Fruit fly (Drosophila melanogaster) whole organism, embryonic: Measurements from ENCODE around the gene Grip75.

Source experiments
- Atf3 ChIP-seq: fragments of 200-800 bp; sonication (Bioruptor generic); optimal IDR thresholded peaks from 3 replicates; lab custom pipeline; 2016; ENCODE audit warnings: missing biosample characterization, missing genetic modification characterization
- Atf6 ChIP-seq: fragments of 200-800 bp; sonication (Bioruptor generic); IDR thresholded peaks from 2 replicates; pipeline ENCODE4 v1.3.6; 2022; ENCODE audit warnings: missing biosample characterization, missing genetic modification characterization
- CG12104 ChIP-seq: fragments of 200-800 bp; sonication (Bioruptor generic); optimal IDR thresholded peaks from 3 replicates; lab custom pipeline; 2016; ENCODE audit warnings: missing biosample characterization, missing genetic modification characterization
- CG12155 ChIP-seq: fragments of 200-800 bp; sonication (Bioruptor generic); optimal IDR thresholded peaks from 3 replicates; lab custom pipeline; 2016; ENCODE audit warnings: missing biosample characterization, missing genetic modification characterization
- CG1233 ChIP-seq: fragments of 200-800 bp; sonication (Bioruptor generic); optimal IDR thresholded peaks from 4 replicates; lab custom pipeline; 2018; ENCODE audit warnings: missing biosample characterization, mild to moderate bottlenecking, missing genetic modification characterization
- CG12391 ChIP-seq: fragments of 200-800 bp; sonication (Bioruptor generic); optimal IDR thresholded peaks from 3 replicates; lab custom pipeline; 2018; ENCODE audit warnings: missing biosample characterization, mild to moderate bottlenecking, missing genetic modification characterization, moderate library complexity
- CG14014 ChIP-seq: fragments of 200-800 bp; sonication (Bioruptor generic); IDR thresholded peaks from 2 replicates; pipeline ENCODE4 v1.3.6; 2022; ENCODE audit warnings: missing biosample characterization, missing genetic modification characterization
- CG14710 ChIP-seq: fragments of 200-800 bp; sonication (Bioruptor generic); optimal IDR thresholded peaks from 3 replicates; lab custom pipeline; 2019; ENCODE audit warnings: missing biosample characterization, mild to moderate bottlenecking, missing genetic modification characterization, moderate library complexity
- CG15514 ChIP-seq: fragments of 200-800 bp; sonication (Bioruptor generic); optimal IDR thresholded peaks from 3 replicates; lab custom pipeline; 2017; ENCODE audit warnings: missing biosample characterization, missing genetic modification characterization, mild to moderate bottlenecking, moderate library complexity, missing genetic modification reagents
- CG16815 ChIP-seq: fragments of 200-800 bp; sonication (Bioruptor generic); optimal IDR thresholded peaks from 3 replicates; lab custom pipeline; 2017; ENCODE audit warnings: missing biosample characterization, mild to moderate bottlenecking, missing genetic modification characterization
- CG17186 ChIP-seq: fragments of 200-800 bp; sonication (Bioruptor generic); optimal IDR thresholded peaks from 3 replicates; lab custom pipeline; 2017; ENCODE audit warnings: missing biosample characterization, missing genetic modification reagents, missing genetic modification characterization
- CG17829 ChIP-seq: fragments of 200-800 bp; optimal IDR thresholded peaks from 2 replicates; lab custom pipeline; 2019; ENCODE audit warnings: missing biosample characterization, mild to moderate bottlenecking, missing genetic modification characterization, moderate library complexity
- CG18262 ChIP-seq: fragments of 200-800 bp; optimal IDR thresholded peaks from 3 replicates; lab custom pipeline; 2019; ENCODE audit warnings: missing biosample characterization, mild to moderate bottlenecking, missing genetic modification characterization, moderate library complexity
- CG2129 ChIP-seq: fragments of 200-800 bp; sonication (Bioruptor generic); IDR thresholded peaks from 2 replicates; pipeline ENCODE4 v1.3.6; 2022; ENCODE audit warnings: missing biosample characterization, missing genetic modification characterization; ENCODE audit not compliant: partially characterized antibody
- CG2202 ChIP-seq: fragments of 200-800 bp; sonication (Bioruptor generic); optimal IDR thresholded peaks from 2 replicates; lab custom pipeline; 2018; ENCODE audit warnings: missing biosample characterization, mild to moderate bottlenecking, missing genetic modification characterization
- CG30020 ChIP-seq: fragments of 200-800 bp; optimal IDR thresholded peaks from 2 replicates; lab custom pipeline; 2019; ENCODE audit warnings: missing biosample characterization, mild to moderate bottlenecking, missing genetic modification characterization, moderate library complexity
- CG42726 ChIP-seq: fragments of 200-800 bp; sonication (Bioruptor generic); IDR thresholded peaks from 2 replicates; pipeline ENCODE4 v1.3.6; 2022; ENCODE audit warnings: missing biosample characterization, missing genetic modification characterization; ENCODE audit not compliant: partially characterized antibody
- CG4360 ChIP-seq: fragments of 200-800 bp; sonication (Bioruptor generic); IDR thresholded peaks from 2 replicates; pipeline ENCODE4 v1.3.6; 2022; ENCODE audit warnings: missing biosample characterization, missing genetic modification characterization
- CG4820 ChIP-seq: fragments of 200-800 bp; sonication (Bioruptor generic); optimal IDR thresholded peaks from 3 replicates; lab custom pipeline; 2016; ENCODE audit warnings: missing biosample characterization, missing genetic modification characterization
- CG8281 ChIP-seq: fragments of 200-800 bp; sonication (Bioruptor generic); optimal IDR thresholded peaks from 2 replicates; lab custom pipeline; 2018; ENCODE audit warnings: missing biosample characterization, mild to moderate bottlenecking, missing genetic modification characterization, moderate library complexity
- Chrac-16 ChIP-seq: fragments of 200-800 bp; sonication (Bioruptor generic); optimal IDR thresholded peaks from 3 replicates; lab custom pipeline; 2016; ENCODE audit warnings: missing biosample characterization, missing genetic modification characterization
- Dp ChIP-seq: fragments of 200-800 bp; sonication (Bioruptor generic); optimal IDR thresholded peaks from 2 replicates; lab custom pipeline; 2018; ENCODE audit warnings: missing biosample characterization, mild to moderate bottlenecking, missing genetic modification characterization, moderate library complexity
- E2f2 ChIP-seq: fragments of 200-800 bp; sonication (Bioruptor generic); IDR thresholded peaks from 2 replicates; pipeline ENCODE4 v1.3.6; 2022; ENCODE audit warnings: missing biosample characterization, missing genetic modification characterization
- Fer2 ChIP-seq: fragments of 200-800 bp; sonication (Bioruptor generic); optimal IDR thresholded peaks from 2 replicates; lab custom pipeline; 2018; ENCODE audit warnings: missing biosample characterization, mild to moderate bottlenecking, missing genetic modification characterization, moderate library complexity
- HLHmδ ChIP-seq: fragments of 200-800 bp; sonication (Bioruptor generic); optimal IDR thresholded peaks from 2 replicates; lab custom pipeline; 2018; ENCODE audit warnings: missing biosample characterization, mild to moderate bottlenecking, missing genetic modification characterization, moderate library complexity
- MBD-R2 ChIP-seq: fragments of 200-800 bp; sonication (Bioruptor generic); IDR thresholded peaks from 2 replicates; pipeline ENCODE4 v1.3.6; 2022; ENCODE audit warnings: missing biosample characterization, missing genetic modification characterization
- NC2α ChIP-seq: fragments of 200-800 bp; sonication (Bioruptor generic); optimal IDR thresholded peaks from 2 replicates; lab custom pipeline; 2016; ENCODE audit warnings: missing biosample characterization, missing genetic modification characterization
- Nf-YC ChIP-seq: fragments of 200-800 bp; optimal IDR thresholded peaks from 3 replicates; lab custom pipeline; 2019; ENCODE audit warnings: missing biosample characterization, mild to moderate bottlenecking, missing genetic modification characterization, moderate library complexity
- Rfx ChIP-seq: fragments of 200-800 bp; sonication (Bioruptor generic); IDR thresholded peaks from 2 replicates; pipeline ENCODE4 v1.3.6; 2022; ENCODE audit warnings: missing biosample characterization, missing genetic modification characterization
- Scr ChIP-seq: fragments of 200-800 bp; sonication (Bioruptor generic); IDR thresholded peaks from 2 replicates; pipeline ENCODE4 v1.3.6; 2022; ENCODE audit warnings: missing biosample characterization, missing genetic modification characterization; ENCODE audit not compliant: partially characterized antibody
- Sry-δ ChIP-seq: fragments of 200-800 bp; sonication (Bioruptor generic); optimal IDR thresholded peaks from 2 replicates; lab custom pipeline; 2016; ENCODE audit warnings: missing biosample characterization, missing genetic modification characterization
- TFAM ChIP-seq: fragments of 200-800 bp; sonication (Bioruptor generic); optimal IDR thresholded peaks from 2 replicates; lab custom pipeline; 2017; ENCODE audit warnings: missing biosample characterization, missing genetic modification characterization, inconsistent platforms
- Xrp1 ChIP-seq: fragments of 200-800 bp; sonication (Bioruptor generic); IDR thresholded peaks from 2 replicates; pipeline ENCODE4 v1.3.6; 2022; ENCODE audit warnings: missing biosample characterization, missing genetic modification characterization
- YL-1 ChIP-seq: fragments of 200-800 bp; sonication (Bioruptor generic); optimal IDR thresholded peaks from 3 replicates; lab custom pipeline; 2017; ENCODE audit warnings: missing biosample characterization, mild to moderate bottlenecking, missing genetic modification characterization
- chinmo ChIP-seq: fragments of 200-800 bp; sonication (Bioruptor generic); IDR thresholded peaks from 4 replicates; pipeline ENCODE4 v1.3.6; 2022; ENCODE audit warnings: missing biosample characterization, missing genetic modification characterization; ENCODE audit not compliant: partially characterized antibody
- chn ChIP-seq: fragments of 200-800 bp; sonication (Bioruptor generic); optimal IDR thresholded peaks from 2 replicates; lab custom pipeline; 2016; ENCODE audit warnings: missing biosample characterization, missing genetic modification characterization
- dimm ChIP-seq: fragments of 200-800 bp; sonication (Bioruptor generic); IDR thresholded peaks from 2 replicates; pipeline ENCODE4 v1.3.6; 2022; ENCODE audit warnings: missing biosample characterization, missing genetic modification characterization
- dpn ChIP-seq, 2 experiments: fragments of 200-800 bp; sonication (Bioruptor generic); optimal IDR thresholded peaks; 3 replicates each; lab custom pipeline; 2016; ENCODE audit warnings: missing biosample characterization in 2 of 2, missing genetic modification characterization in 2 of 2
- her ChIP-seq: fragments of 200-800 bp; sonication (Bioruptor generic); optimal IDR thresholded peaks from 2 replicates; lab custom pipeline; 2016; ENCODE audit warnings: missing biosample characterization, missing genetic modification characterization
- lbe ChIP-seq: fragments of 200-800 bp; sonication (Bioruptor generic); optimal IDR thresholded peaks from 2 replicates; lab custom pipeline; 2016; ENCODE audit warnings: missing biosample characterization, mild to moderate bottlenecking, missing genetic modification characterization
- nerfin-2 ChIP-seq: fragments of 200-800 bp; sonication (Bioruptor generic); IDR thresholded peaks from 2 replicates; pipeline ENCODE4 v1.3.6; 2022; ENCODE audit warnings: missing biosample characterization, missing genetic modification characterization; ENCODE audit not compliant: partially characterized antibody
- nmo ChIP-seq: fragments of 200-800 bp; sonication (Bioruptor generic); optimal IDR thresholded peaks from 2 replicates; lab custom pipeline; 2018; ENCODE audit warnings: missing biosample characterization, mild to moderate bottlenecking, missing genetic modification characterization, moderate library complexity
- phol ChIP-seq: fragments of 200-800 bp; sonication (Bioruptor generic); optimal IDR thresholded peaks from 3 replicates; lab custom pipeline; 2018; ENCODE audit warnings: missing biosample characterization, mild to moderate bottlenecking, missing genetic modification characterization, moderate library complexity
- pzg ChIP-seq: fragments of 200-800 bp; sonication (Bioruptor generic); optimal IDR thresholded peaks from 3 replicates; lab custom pipeline; 2018; ENCODE audit warnings: missing biosample characterization, mild to moderate bottlenecking, missing genetic modification characterization, moderate library complexity
- repo ChIP-seq: fragments of 200-800 bp; sonication (Bioruptor generic); optimal IDR thresholded peaks from 2 replicates; lab custom pipeline; 2016; ENCODE audit warnings: missing biosample characterization, missing genetic modification characterization
- slp2 ChIP-seq: fragments of 200-800 bp; sonication (Bioruptor generic); optimal IDR thresholded peaks from 2 replicates; lab custom pipeline; 2016; ENCODE audit warnings: missing biosample characterization, missing genetic modification characterization
- sna ChIP-seq: fragments of 200-800 bp; sonication (Bioruptor generic); IDR thresholded peaks from 2 replicates; pipeline ENCODE4 v1.3.6; 2022; ENCODE audit warnings: missing biosample characterization, missing genetic modification characterization; ENCODE audit not compliant: partially characterized antibody
- sob ChIP-seq: fragments of 200-800 bp; sonication (Bioruptor generic); IDR thresholded peaks from 2 replicates; pipeline ENCODE4 v1.3.6; 2022; ENCODE audit warnings: missing biosample characterization, missing genetic modification characterization
- tna ChIP-seq: fragments of 200-800 bp; sonication (Bioruptor generic); IDR thresholded peaks from 2 replicates; pipeline ENCODE4 v1.3.6; 2022; ENCODE audit warnings: missing biosample characterization, missing genetic modification characterization; ENCODE audit not compliant: partially characterized antibody
- unc-4 ChIP-seq: fragments of 200-800 bp; sonication (Bioruptor generic); IDR thresholded peaks from 2 replicates; pipeline ENCODE4 v1.3.6; 2022; ENCODE audit warnings: missing biosample characterization, missing genetic modification characterization; ENCODE audit not compliant: partially characterized antibody

Grip75 gene

DNA sequence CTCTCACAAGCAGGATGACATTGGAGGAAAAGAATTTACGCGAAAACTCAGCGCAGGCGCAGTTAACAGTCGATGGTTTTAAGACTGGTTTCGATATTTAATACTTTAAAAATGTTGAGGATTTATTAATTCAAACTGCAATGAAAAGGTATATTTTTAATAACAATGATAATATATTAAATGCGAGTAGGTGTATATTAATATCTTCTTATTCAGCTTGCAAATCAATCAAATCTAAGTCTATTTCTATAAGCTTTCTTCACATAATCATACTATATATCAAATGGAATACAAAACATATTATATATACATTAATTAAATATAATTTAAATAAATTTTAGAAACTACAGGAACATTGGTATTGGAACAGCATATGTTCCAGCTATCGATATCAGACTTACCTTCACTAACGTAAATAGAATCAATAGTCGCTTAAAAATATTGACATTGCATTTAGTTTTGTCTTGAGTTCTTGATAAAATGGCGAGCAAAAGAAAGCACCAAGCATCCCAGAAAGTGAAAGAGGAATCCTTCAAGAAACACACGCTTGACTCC, 47.4 kb upstream of the Grip75 start, which contains the start of the genes TBC1D16 and holn1 (continued):
- TF ChIP-seq dimm (no peak), Fer2 (tag; lab: Kevin White, UChicago) (no peak), CG2202 (tag; lab: Kevin White, UChicago) (no peak), Rfx (no peak), unc-4 (GFP tag; lab: Robert Waterston, UW) (peak; percentile 64), CG15514 (GFP tag; lab: Kevin White, UChicago) (no peak), Dp (GFP tag; lab: Kevin White, UChicago) (peak; percentile 21), CG12104 (GFP tag; lab: Kevin White, UChicago) (peak; percentile 1), CG14014 (GFP tag; lab: Robert Waterston, UW) (no peak), phol (tag; lab: Kevin White, UChicago) (peak; percentile 5), slp2 (GFP tag; lab: Kevin White, UChicago) (no peak), nmo (GFP tag; lab: Kevin White, UChicago) (peak; percentile 15), CG42726 (no peak), Scr (GFP tag; lab: Robert Waterston, UW) (peak; percentile 71), pzg (GFP tag; lab: Kevin White, UChicago) (peak; percentile 13), lbe (GFP tag; lab: Kevin White, UChicago) (no peak), CG8281 (peak; percentile 3), CG12391 (tag; lab: Kevin White, UChicago) (peak; percentile 13), CG2129 (GFP tag; lab: Robert Waterston, UW) (no peak; the same call in 1 of the 2 replicates), her (no peak), dpn (GFP tag; optimal IDR thresholded peaks at IDR 0.05; lab: Kevin White, UChicago) (no peak), CG17186 (GFP tag; lab: Kevin White, UChicago) (no peak), NC2α (GFP tag; lab: Kevin White, UChicago) (no peak), Atf6 (GFP tag; lab: Robert Waterston, UW) (no peak), Atf3 (GFP tag; lab: Kevin White, UChicago) (no peak), CG1233 (no peak), Nf-YC (tag; lab: Kevin White, UChicago) (peak; percentile 13), CG16815 (GFP tag; lab: Kevin White, UChicago) (no peak), CG17829 (tag; lab: Kevin White, UChicago) (peak; percentile 12), Xrp1 (0 out of 2 replicates have a peak, but pooled peaks have one; percentile 25), CG18262 (tag; lab: Kevin White, UChicago) (peak; percentile 29), Sry-δ (GFP tag; lab: Kevin White, UChicago) (peak; percentile 62), CG4820 (GFP tag; lab: Kevin White, UChicago) (no peak), CG14710 (tag; lab: Kevin White, UChicago) (peak; percentile 37), CG12155 (GFP tag; lab: Kevin White, UChicago) (no peak), CG4360 (GFP tag; lab: Robert Waterston, UW) (no peak)

DNA sequence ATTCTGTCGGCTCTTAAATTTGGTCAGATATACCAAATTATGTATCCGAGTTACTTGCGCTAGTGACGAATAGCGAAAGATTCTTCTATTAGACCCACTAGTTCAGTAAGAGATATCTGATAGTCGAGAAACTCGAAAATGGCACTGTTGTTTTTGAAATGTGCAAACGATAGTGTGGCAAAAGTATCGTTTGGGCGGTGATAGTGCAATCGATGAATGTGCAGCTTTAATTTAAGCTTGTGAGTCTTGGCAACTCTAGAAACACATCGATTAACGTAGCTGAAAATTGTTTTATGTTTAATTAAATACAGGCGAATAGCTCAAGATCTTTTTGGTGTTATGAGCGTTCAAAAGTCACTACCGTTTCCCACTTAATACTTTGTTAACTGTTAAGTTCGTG, 45.8 kb upstream of the Grip75 start, which contains the start of gene STUB1:
TSS of gene STUB1 (plus strand) at position 232 of the 400 bp plus-strand sequence.
- TF ChIP-seq MBD-R2 (GFP tag; lab: Robert Waterston, UW) (peak; percentile 91), E2f2 (peak; percentile 87), CG30020 (peak; percentile 62), Scr (GFP tag; lab: Robert Waterston, UW) (peak; percentile 96), sna (GFP tag; lab: Robert Waterston, UW) (peak; percentile 96), repo (GFP tag; lab: Kevin White, UChicago) (peak; percentile 8), chinmo (GFP tag; lab: Robert Waterston, UW) (peak; percentile 99), chn (peak; percentile 15), TFAM (no peak), YL-1 (GFP tag; lab: Kevin White, UChicago) (peak; percentile 43), HLHmδ (GFP tag; lab: Kevin White, UChicago) (no peak), tna (GFP tag; lab: Robert Waterston, UW) (peak; percentile 97), Chrac-16 (GFP tag; lab: Kevin White, UChicago) (peak; percentile 22), nerfin-2 (GFP tag; lab: Robert Waterston, UW) (peak; percentile 97), sob (GFP tag; lab: Robert Waterston, UW) (peak; percentile 61)
